Worm (Caenorhabditis elegans) whole organism, L2 larva: ENCODE measurements around the gene srlf-36.

Experiments
- F13H6.1 ChIP-seq: sonication (generic microtip); optimal IDR thresholded peaks from 2 replicates; lab custom pipeline; 2016; ENCODE audit warnings: missing genetic modification characterization, missing compliant biosample characterization
- ama-1 ChIP-seq: fragments of 150-350 bp; optimal IDR thresholded peaks from 2 replicates; lab custom pipeline; 2018; ENCODE audit warnings: inconsistent platforms
- ceh-16 ChIP-seq: fragments of 150-350 bp; optimal IDR thresholded peaks from 2 replicates; lab custom pipeline; 2014; ENCODE audit warnings: missing biosample characterization, missing genetic modification characterization
- egl-27 ChIP-seq: sonication (generic microtip); optimal IDR thresholded peaks from 3 replicates; lab custom pipeline; 2017; ENCODE audit warnings: missing biosample characterization, missing genetic modification reagents, missing genetic modification characterization
- elt-3 ChIP-seq: sonication (generic microtip); optimal IDR thresholded peaks from 2 replicates; lab custom pipeline; 2017; ENCODE audit warnings: missing biosample characterization, missing genetic modification characterization
- lsy-2 ChIP-seq, 2 experiments: fragments of 150-350 bp in 1 of 2; sonication (generic microtip) in 1 of 2; optimal IDR thresholded peaks; 2 replicates each; lab custom pipeline; 2014 to 2017; ENCODE audit warnings: missing biosample characterization in 2 of 2, missing genetic modification characterization in 2 of 2
- mab-5 ChIP-seq: fragments of 150-350 bp; optimal IDR thresholded peaks from 2 replicates; lab custom pipeline; 2014; ENCODE audit warnings: missing biosample characterization, missing genetic modification characterization
- mbf-1 ChIP-seq: sonication (generic microtip); optimal IDR thresholded peaks from 2 replicates; lab custom pipeline; 2017; ENCODE audit warnings: missing biosample characterization, missing genetic modification characterization
- nhr-12 ChIP-seq: fragments of 150-350 bp; optimal IDR thresholded peaks from 2 replicates; lab custom pipeline; 2014; ENCODE audit warnings: missing biosample characterization, missing genetic modification characterization
- nhr-21 ChIP-seq: fragments of 150-350 bp; optimal IDR thresholded peaks from 2 replicates; lab custom pipeline; 2014; ENCODE audit warnings: missing biosample characterization, missing genetic modification characterization
- nhr-77 ChIP-seq: fragments of 150-350 bp; optimal IDR thresholded peaks from 2 replicates; lab custom pipeline; 2014; ENCODE audit warnings: missing biosample characterization, missing genetic modification characterization
- unc-55 ChIP-seq: fragments of 150-350 bp; sonication (generic microtip); optimal IDR thresholded peaks from 3 replicates; lab custom pipeline; 2014; ENCODE audit warnings: missing biosample characterization, missing genetic modification reagents, missing genetic modification characterization
- unc-62 ChIP-seq: fragments of 150-350 bp; optimal IDR thresholded peaks from 2 replicates; lab custom pipeline; 2014; ENCODE audit warnings: missing biosample characterization, missing genetic modification reagents, missing genetic modification characterization
- ztf-4 ChIP-seq: fragments of 150-350 bp; optimal IDR thresholded peaks from 2 replicates; lab custom pipeline; 2014; ENCODE audit warnings: missing biosample characterization, missing genetic modification characterization

- TF ChIP-seq nhr-12 (tag; lab: Kevin White, UChicago) (no peak), egl-27 (tag; lab: Kevin White, UChicago) (no peak), F13H6.1 (no peak), nhr-21 (no peak), ceh-16 (no peak), unc-55 (GFP tag; lab: Kevin White, UChicago) (no peak), unc-62 (GFP tag; lab: Kevin White, UChicago) (no peak), nhr-77 (no peak), mbf-1 (tag; lab: Kevin White, UChicago) (no peak), ztf-4 (tag; lab: Kevin White, UChicago) (no peak), elt-3 (tag; lab: Kevin White, UChicago) (no peak), ama-1 (lab: Kevin White, UChicago) (no peak), mab-5 (tag; lab: Kevin White, UChicago) (no peak), lsy-2 (tag; optimal IDR thresholded peaks at IDR 0.05; lab: Kevin White, UChicago) (no peak)
Measured at ce11 chrV:578977-579376, 30.6 kb downstream of the srlf-36 start, which contains the start of gene K06H6.4.
